Fruit fly (Drosophila melanogaster): ENCODE results near the gene GATAe.

DNA sequence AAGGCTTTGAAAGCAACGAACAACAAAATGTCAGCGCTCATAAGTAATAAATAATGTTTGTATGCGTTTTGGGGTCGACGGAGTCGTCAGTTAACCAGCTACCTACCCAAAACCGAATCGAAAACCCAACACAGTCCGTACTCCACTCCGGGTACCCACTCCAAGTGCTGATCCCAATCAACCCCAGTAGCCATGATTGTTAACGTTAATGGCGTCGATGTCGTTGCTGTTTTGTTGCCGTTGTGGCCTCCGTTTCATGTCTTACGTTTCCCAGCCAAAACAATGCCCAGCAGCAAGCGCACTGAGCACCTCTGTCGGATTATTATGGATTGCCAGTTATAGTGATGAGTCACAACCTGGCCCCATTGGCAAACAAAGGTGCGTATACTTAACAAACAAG is at the start of gene GATAe:
- TF ChIP-seq CTCF (optimal IDR thresholded peaks at IDR 0.05) (no peak), CG8478 (optimal IDR thresholded peaks at IDR 0.05) (no peak)

Data from S2 (cell line).